Fruit fly (Drosophila melanogaster) whole organism, embryonic: ENCODE data around the gene TMEM216.

Source experiments
- BEAF-32 ChIP-seq: fragments of 200-800 bp; sonication (Bioruptor generic); optimal IDR thresholded peaks from 3 replicates; lab custom pipeline; 2017; ENCODE audit warnings: missing biosample characterization, missing genetic modification characterization, mild to moderate bottlenecking, moderate library complexity, missing genetic modification reagents
- Bteb2 ChIP-seq: fragments of 200-800 bp; sonication (Bioruptor generic); optimal IDR thresholded peaks from 2 replicates; lab custom pipeline; 2016; ENCODE audit warnings: missing biosample characterization, missing genetic modification characterization
- C15 ChIP-seq: fragments of 200-800 bp; sonication (Bioruptor generic); IDR thresholded peaks from 3 replicates; pipeline ENCODE4 v1.3.6; 2022; ENCODE audit warnings: missing biosample characterization, missing genetic modification characterization
- CG10979 ChIP-seq: fragments of 200-800 bp; sonication (Bioruptor generic); optimal IDR thresholded peaks from 2 replicates; lab custom pipeline; 2018; ENCODE audit warnings: missing biosample characterization, mild to moderate bottlenecking, missing genetic modification characterization, moderate library complexity
- CG11456 ChIP-seq: fragments of 200-800 bp; sonication (Bioruptor generic); IDR thresholded peaks from 3 replicates; pipeline ENCODE4 v1.3.6; 2022; ENCODE audit warnings: missing biosample characterization, missing genetic modification characterization
- CG11504 ChIP-seq: fragments of 200-800 bp; sonication (Bioruptor generic); optimal IDR thresholded peaks from 3 replicates; lab custom pipeline; 2019; ENCODE audit warnings: missing biosample characterization, mild to moderate bottlenecking, missing genetic modification characterization, moderate library complexity
- CG11560 ChIP-seq: fragments of 200-800 bp; sonication (Bioruptor generic); IDR thresholded peaks from 3 replicates; pipeline ENCODE4 v1.3.6; 2022; ENCODE audit warnings: missing biosample characterization, missing genetic modification characterization
- CG12744 ChIP-seq: fragments of 200-800 bp; sonication (Bioruptor generic); optimal IDR thresholded peaks from 2 replicates; lab custom pipeline; 2016; ENCODE audit warnings: missing biosample characterization, missing genetic modification characterization
- CG13775 ChIP-seq: fragments of 200-800 bp; sonication (Bioruptor generic); optimal IDR thresholded peaks from 3 replicates; lab custom pipeline; 2017; ENCODE audit warnings: missing biosample characterization, mild to moderate bottlenecking, missing genetic modification characterization
- CG14441 ChIP-seq: fragments of 200-800 bp; sonication (Bioruptor generic); IDR thresholded peaks from 2 replicates; pipeline ENCODE4 v1.3.6; 2022; ENCODE audit warnings: missing biosample characterization, missing genetic modification characterization
- CG30020 ChIP-seq: fragments of 200-800 bp; optimal IDR thresholded peaks from 2 replicates; lab custom pipeline; 2019; ENCODE audit warnings: missing biosample characterization, mild to moderate bottlenecking, missing genetic modification characterization, moderate library complexity
- CG30431 ChIP-seq: fragments of 200-800 bp; sonication (Bioruptor generic); optimal IDR thresholded peaks from 2 replicates; lab custom pipeline; 2017; ENCODE audit warnings: missing biosample characterization, missing genetic modification characterization
- CG33213 ChIP-seq: fragments of 200-800 bp; sonication (Bioruptor generic); optimal IDR thresholded peaks from 3 replicates; lab custom pipeline; 2016; ENCODE audit warnings: missing biosample characterization, missing genetic modification characterization
- CG3838 ChIP-seq: fragments of 200-800 bp; sonication (Bioruptor generic); optimal IDR thresholded peaks from 3 replicates; lab custom pipeline; 2016; ENCODE audit warnings: missing biosample characterization, missing genetic modification characterization
- CG3847 ChIP-seq: fragments of 200-800 bp; sonication (Bioruptor generic); IDR thresholded peaks from 2 replicates; pipeline ENCODE4 v1.3.6; 2022; ENCODE audit warnings: missing biosample characterization, missing genetic modification characterization
- CG6765 ChIP-seq: fragments of 200-800 bp; sonication (Bioruptor generic); optimal IDR thresholded peaks from 3 replicates; lab custom pipeline; 2017; ENCODE audit warnings: missing biosample characterization, mild to moderate bottlenecking, missing genetic modification characterization
- CG6854 ChIP-seq: fragments of 200-800 bp; sonication (Bioruptor generic); optimal IDR thresholded peaks from 3 replicates; lab custom pipeline; 2017; ENCODE audit warnings: missing biosample characterization, mild to moderate bottlenecking, missing genetic modification characterization
- CG7357 ChIP-seq: fragments of 200-800 bp; sonication (Bioruptor generic); IDR thresholded peaks from 3 replicates; pipeline ENCODE4 v1.3.6; 2022; ENCODE audit warnings: missing biosample characterization, missing genetic modification characterization
- CG7556 ChIP-seq: fragments of 200-800 bp; sonication (Bioruptor generic); optimal IDR thresholded peaks from 2 replicates; lab custom pipeline; 2017; ENCODE audit warnings: missing biosample characterization, mild to moderate bottlenecking, missing genetic modification characterization
- CG8089 ChIP-seq: fragments of 200-800 bp; sonication (Bioruptor generic); optimal IDR thresholded peaks from 3 replicates; lab custom pipeline; 2016; ENCODE audit warnings: missing biosample characterization, missing genetic modification characterization
- CG9876 ChIP-seq: fragments of 200-800 bp; sonication (Bioruptor generic); optimal IDR thresholded peaks from 2 replicates; lab custom pipeline; 2016; ENCODE audit warnings: missing biosample characterization, missing genetic modification characterization
- CHES-1-like ChIP-seq: fragments of 200-800 bp; sonication (Bioruptor generic); optimal IDR thresholded peaks from 2 replicates; lab custom pipeline; 2016; ENCODE audit warnings: missing biosample characterization, missing genetic modification characterization
- Chrac-16 ChIP-seq: fragments of 200-800 bp; sonication (Bioruptor generic); optimal IDR thresholded peaks from 3 replicates; lab custom pipeline; 2016; ENCODE audit warnings: missing biosample characterization, missing genetic modification characterization
- CoRest ChIP-seq: fragments of 200-800 bp; sonication (Bioruptor generic); optimal IDR thresholded peaks from 3 replicates; lab custom pipeline; 2018; ENCODE audit warnings: missing biosample characterization, mild to moderate bottlenecking, missing genetic modification characterization, moderate library complexity
- Dll ChIP-seq: fragments of 200-800 bp; sonication (Bioruptor generic); IDR thresholded peaks from 4 replicates; pipeline ENCODE4 v1.3.6; 2022; ENCODE audit warnings: missing biosample characterization, missing genetic modification characterization; ENCODE audit not compliant: partially characterized antibody
- E2f2 ChIP-seq: fragments of 200-800 bp; sonication (Bioruptor generic); IDR thresholded peaks from 2 replicates; pipeline ENCODE4 v1.3.6; 2022; ENCODE audit warnings: missing biosample characterization, missing genetic modification characterization
- Eip74EF ChIP-seq, 2 experiments: fragments of 200-800 bp in 1 of 2; fragments of >200 bp in 1 of 2; sonication (Bioruptor generic) in 1 of 2; optimal IDR thresholded peaks; 2 replicates each; lab custom pipeline; 2017 to 2019; ENCODE audit warnings: missing biosample characterization in 2 of 2, missing genetic modification characterization in 2 of 2, mild to moderate bottlenecking in 1 of 2, moderate library complexity in 1 of 2
- Fer3 ChIP-seq: fragments of 200-800 bp; sonication (Bioruptor generic); optimal IDR thresholded peaks from 2 replicates; lab custom pipeline; 2018; ENCODE audit warnings: missing biosample characterization, mild to moderate bottlenecking, missing genetic modification characterization, moderate library complexity
- Gsc ChIP-seq: fragments of 200-800 bp; sonication (Bioruptor generic); IDR thresholded peaks from 2 replicates; pipeline ENCODE4 v1.3.6; 2022; ENCODE audit warnings: missing biosample characterization, missing genetic modification characterization
- Hand ChIP-seq: fragments of 200-800 bp; sonication (Bioruptor generic); optimal IDR thresholded peaks from 2 replicates; lab custom pipeline; 2017; ENCODE audit warnings: mild to moderate bottlenecking, missing biosample characterization, missing genetic modification reagents, missing genetic modification characterization
- Hr39 ChIP-seq: fragments of >200 bp; optimal IDR thresholded peaks from 2 replicates; lab custom pipeline; 2017
- Jarid2 ChIP-seq: fragments of 200-800 bp; sonication (Bioruptor generic); optimal IDR thresholded peaks from 3 replicates; lab custom pipeline; 2017; ENCODE audit warnings: mild to moderate bottlenecking, missing biosample characterization, missing genetic modification reagents, missing genetic modification characterization
- Kr ChIP-seq: fragments of 200-800 bp; sonication (Bioruptor generic); optimal IDR thresholded peaks from 2 replicates; lab custom pipeline; 2017; ENCODE audit warnings: missing biosample characterization, mild to moderate bottlenecking, missing genetic modification characterization
- MESR4 ChIP-seq: fragments of 200-800 bp; sonication (Bioruptor generic); optimal IDR thresholded peaks from 2 replicates; lab custom pipeline; 2018; ENCODE audit warnings: missing biosample characterization, mild to moderate bottlenecking, missing genetic modification characterization, moderate library complexity
- Oli ChIP-seq: fragments of 200-800 bp; sonication (Bioruptor generic); optimal IDR thresholded peaks from 2 replicates; lab custom pipeline; 2018; ENCODE audit warnings: missing biosample characterization, mild to moderate bottlenecking, missing genetic modification characterization, moderate library complexity
- Ssrp ChIP-seq: fragments of 200-800 bp; sonication (Bioruptor generic); optimal IDR thresholded peaks from 2 replicates; lab custom pipeline; 2018; ENCODE audit warnings: missing biosample characterization, mild to moderate bottlenecking, missing genetic modification characterization, moderate library complexity
- dati ChIP-seq: fragments of 200-800 bp; sonication (Bioruptor generic); IDR thresholded peaks from 2 replicates; pipeline ENCODE4 v1.3.6; 2022; ENCODE audit warnings: missing biosample characterization, missing genetic modification characterization
- dpn ChIP-seq, 2 experiments: fragments of 200-800 bp; sonication (Bioruptor generic); optimal IDR thresholded peaks; 3 replicates each; lab custom pipeline; 2016; ENCODE audit warnings: missing biosample characterization in 2 of 2, missing genetic modification characterization in 2 of 2
- ftz-f1 ChIP-seq: fragments of 200-800 bp; sonication (Bioruptor generic); optimal IDR thresholded peaks from 2 replicates; lab custom pipeline; 2016; ENCODE audit warnings: missing biosample characterization, missing genetic modification characterization
- fu2 ChIP-seq: fragments of 200-800 bp; sonication (Bioruptor generic); optimal IDR thresholded peaks from 2 replicates; lab custom pipeline; 2016; ENCODE audit warnings: missing biosample characterization, missing genetic modification characterization
- grn ChIP-seq: fragments of 200-800 bp; sonication (Bioruptor generic); optimal IDR thresholded peaks from 3 replicates; lab custom pipeline; 2017; ENCODE audit warnings: missing biosample characterization, missing genetic modification characterization
- ham ChIP-seq: fragments of 200-800 bp; sonication (Bioruptor generic); IDR thresholded peaks from 2 replicates; pipeline ENCODE4 v1.3.6; 2022; ENCODE audit warnings: missing biosample characterization, missing genetic modification characterization
- insv ChIP-seq, 2 experiments: fragments of 200-800 bp; sonication (Bioruptor generic); optimal IDR thresholded peaks; 3 replicates each; lab custom pipeline; 2016 to 2018; ENCODE audit warnings: missing biosample characterization in 2 of 2, missing genetic modification characterization in 2 of 2
- jumu ChIP-seq: fragments of 200-800 bp; sonication (Bioruptor generic); optimal IDR thresholded peaks from 3 replicates; lab custom pipeline; 2016; ENCODE audit warnings: missing biosample characterization, missing genetic modification characterization
- nau ChIP-seq: fragments of 200-800 bp; sonication (Bioruptor generic); optimal IDR thresholded peaks from 3 replicates; lab custom pipeline; 2017; ENCODE audit warnings: missing biosample characterization, mild to moderate bottlenecking, missing genetic modification characterization, missing genetic modification reagents
- peb ChIP-seq: fragments of 200-800 bp; sonication (Bioruptor generic); IDR thresholded peaks from 2 replicates; pipeline ENCODE4 v1.3.6; 2022; ENCODE audit warnings: missing biosample characterization, missing genetic modification characterization
- pum ChIP-seq: fragments of 200-800 bp; sonication (Bioruptor generic); optimal IDR thresholded peaks from 2 replicates; lab custom pipeline; 2016; ENCODE audit warnings: missing biosample characterization, missing genetic modification characterization
- slbo ChIP-seq: fragments of 200-800 bp; sonication (Bioruptor generic); IDR thresholded peaks from 2 replicates; pipeline ENCODE4 v1.3.6; 2022; ENCODE audit warnings: missing biosample characterization, missing genetic modification characterization
- so ChIP-seq: fragments of 200-800 bp; sonication (Bioruptor generic); IDR thresholded peaks from 3 replicates; pipeline ENCODE4 v1.3.6; 2022; ENCODE audit warnings: missing biosample characterization, missing genetic modification characterization
- sqz ChIP-seq: fragments of 200-800 bp; sonication (Bioruptor generic); optimal IDR thresholded peaks from 3 replicates; lab custom pipeline; 2018; ENCODE audit warnings: missing biosample characterization, mild to moderate bottlenecking, missing genetic modification characterization
- tap ChIP-seq: fragments of 200-800 bp; optimal IDR thresholded peaks from 3 replicates; lab custom pipeline; 2019; ENCODE audit warnings: missing biosample characterization, mild to moderate bottlenecking, missing genetic modification characterization, moderate library complexity
- tup ChIP-seq: fragments of 200-800 bp; sonication (Bioruptor generic); optimal IDR thresholded peaks from 2 replicates; lab custom pipeline; 2016; ENCODE audit warnings: missing biosample characterization, mild to moderate bottlenecking, missing genetic modification characterization, moderate library complexity

TMEM216 gene

dm6 chr3R:8711890-8712449 is 4.1 kb upstream of the TMEM216 start (continued):
- TF ChIP-seq so (GFP tag; lab: Robert Waterston, UW) (0 out of 3 replicates have a peak, but pooled peaks have one; percentile 45), CG33213 (no peak), CG8089 (no peak), nau (no peak), CG7357 (GFP tag; lab: Robert Waterston, UW) (no peak), jumu (GFP tag; lab: Kevin White, UChicago) (no peak), grn (GFP tag; lab: Kevin White, UChicago) (no peak), Fer3 (tag; lab: Kevin White, UChicago) (no peak), dpn (GFP tag; optimal IDR thresholded peaks at IDR 0.05; lab: Kevin White, UChicago) (peak in 1 of 2 experiments; percentile 27), CG10979 (tag; lab: Kevin White, UChicago) (peak; percentile 18), MESR4 (GFP tag; lab: Kevin White, UChicago) (no peak), Oli (tag; lab: Kevin White, UChicago) (peak; percentile 45), insv (GFP tag; optimal IDR thresholded peaks at IDR 0.05; lab: Kevin White, UChicago) (no peak), CG11504 (peak; percentile 49), CG14441 (no peak), fu2 (GFP tag; lab: Kevin White, UChicago) (no peak), CG30020 (tag; lab: Kevin White, UChicago) (no peak), CG13775 (GFP tag; lab: Kevin White, UChicago) (no peak), CG9876 (GFP tag; lab: Kevin White, UChicago) (no peak), slbo (no peak), Jarid2 (GFP tag; lab: Kevin White, UChicago) (no peak), CG3838 (GFP tag; lab: Kevin White, UChicago) (no peak), peb (no peak), CG7556 (GFP tag; lab: Kevin White, UChicago) (no peak), Eip74EF (GFP tag; optimal IDR thresholded peaks at IDR 0.05; lab: Kevin White, UChicago) (no peak), CG6854 (GFP tag; lab: Kevin White, UChicago) (no peak), Hr39 (lab: Kevin White, UChicago) (no peak), Chrac-16 (GFP tag; lab: Kevin White, UChicago) (no peak), Kr (GFP tag; lab: Kevin White, UChicago) (no peak), CG30431 (no peak), CG6765 (GFP tag; lab: Kevin White, UChicago) (no peak), Dll (GFP tag; lab: Robert Waterston, UW) (no peak), pum (GFP tag; lab: Kevin White, UChicago) (no peak), sqz (GFP tag; lab: Kevin White, UChicago) (no peak), CG3847 (GFP tag; lab: Robert Waterston, UW) (0 out of 2 replicates have a peak, but pooled peaks have one; percentile 15), CG11456 (GFP tag; lab: Robert Waterston, UW) (no peak), CoRest (tag; lab: Kevin White, UChicago) (no peak), CG12744 (GFP tag; lab: Kevin White, UChicago) (no peak), Ssrp (no peak), ftz-f1 (no peak), CHES-1-like (GFP tag; lab: Kevin White, UChicago) (no peak), Bteb2 (GFP tag; lab: Kevin White, UChicago) (no peak), tup (no peak), tap (tag; lab: Kevin White, UChicago) (peak; percentile 3), Gsc (GFP tag; lab: Robert Waterston, UW) (no peak), dati (no peak), ham (GFP tag; lab: Robert Waterston, UW) (no peak), E2f2 (GFP tag; lab: Robert Waterston, UW) (no peak), Hand (GFP tag; lab: Kevin White, UChicago) (no peak), BEAF-32 (no peak), C15 (GFP tag; lab: Robert Waterston, UW) (no peak), CG11560 (tag; lab: Robert Waterston, UW) (no peak)
